Fruit fly (Drosophila melanogaster) whole organism, adult: ENCODE data around the gene CG7810.

ENCODE experiments used
- CG1620 ChIP-seq: fragments of 200-800 bp; sonication (Bioruptor generic); optimal IDR thresholded peaks from 2 replicates; lab custom pipeline; 2016; ENCODE audit warnings: missing biosample characterization, missing genetic modification characterization
- CG33017 ChIP-seq: fragments of 200-800 bp; sonication (Bioruptor generic); optimal IDR thresholded peaks from 2 replicates; lab custom pipeline; 2018; ENCODE audit warnings: missing biosample characterization, mild to moderate bottlenecking, missing genetic modification characterization, moderate library complexity
- CG5204 ChIP-seq: fragments of 200-800 bp; sonication (Bioruptor generic); optimal IDR thresholded peaks from 2 replicates; lab custom pipeline; 2016; ENCODE audit warnings: missing biosample characterization, missing genetic modification characterization
- CG7101 ChIP-seq: fragments of 200-800 bp; sonication (Bioruptor generic); optimal IDR thresholded peaks from 2 replicates; lab custom pipeline; 2018; ENCODE audit warnings: missing biosample characterization, mild to moderate bottlenecking, missing genetic modification characterization, moderate library complexity
- Clk ChIP-seq: fragments of 200-800 bp; sonication (Bioruptor generic); optimal IDR thresholded peaks from 2 replicates; lab custom pipeline; 2017; ENCODE audit warnings: missing biosample characterization, missing genetic modification characterization
- Mnt ChIP-seq: fragments of 200-800 bp; sonication (Bioruptor generic); optimal IDR thresholded peaks from 2 replicates; lab custom pipeline; 2016; ENCODE audit warnings: missing biosample characterization, mild to moderate bottlenecking, missing genetic modification characterization
- bab1 ChIP-seq: fragments of 200-800 bp; sonication (Bioruptor generic); optimal IDR thresholded peaks from 3 replicates; lab custom pipeline; 2019; ENCODE audit warnings: missing biosample characterization, mild to moderate bottlenecking, missing genetic modification characterization, moderate library complexity
- cnc ChIP-seq, 2 experiments: fragments of >200 bp; optimal IDR thresholded peaks; 2 replicates each; lab custom pipeline; 2017
- kay ChIP-seq: fragments of 200-800 bp; sonication (Bioruptor generic); peaks from one replicate; lab custom pipeline; 2016; ENCODE audit warnings: missing biosample characterization, missing genetic modification characterization, borderline replicate concordance
- ovo ChIP-seq: fragments of 200-800 bp; sonication (Bioruptor generic); optimal IDR thresholded peaks from 2 replicates; lab custom pipeline; 2016; ENCODE audit warnings: missing biosample characterization, missing genetic modification characterization
- tj ChIP-seq: fragments of 200-800 bp; sonication (Bioruptor generic); optimal IDR thresholded peaks from 3 replicates; lab custom pipeline; 2017; ENCODE audit warnings: missing biosample characterization, mild to moderate bottlenecking, missing genetic modification characterization, moderate library complexity
- toe ChIP-seq: fragments of 200-800 bp; sonication (Bioruptor generic); optimal IDR thresholded peaks from 2 replicates; lab custom pipeline; 2016; ENCODE audit warnings: missing biosample characterization, missing genetic modification characterization

- TF ChIP-seq CG5204 (GFP tag; lab: Kevin White, UChicago) (no peak), CG33017 (tag; lab: Kevin White, UChicago) (no peak), Mnt (GFP tag; lab: Kevin White, UChicago) (no peak), CG7101 (tag; lab: Kevin White, UChicago) (no peak), kay (GFP tag; lab: Kevin White, UChicago) (no peak), bab1 (no peak), toe (GFP tag; lab: Kevin White, UChicago) (no peak), cnc (optimal IDR thresholded peaks at IDR 0.05; lab: Kevin White, UChicago) (no peak), Clk (no peak), ovo (no peak), CG1620 (GFP tag; lab: Kevin White, UChicago) (no peak), tj (GFP tag; lab: Kevin White, UChicago) (no peak)
These were observed 21.5 kb downstream of the CG7810 start for dm6 chr2L:8289352-8290091.
